Worm (Caenorhabditis elegans): Measurements from ENCODE around the gene F31F4.1.

DNA sequence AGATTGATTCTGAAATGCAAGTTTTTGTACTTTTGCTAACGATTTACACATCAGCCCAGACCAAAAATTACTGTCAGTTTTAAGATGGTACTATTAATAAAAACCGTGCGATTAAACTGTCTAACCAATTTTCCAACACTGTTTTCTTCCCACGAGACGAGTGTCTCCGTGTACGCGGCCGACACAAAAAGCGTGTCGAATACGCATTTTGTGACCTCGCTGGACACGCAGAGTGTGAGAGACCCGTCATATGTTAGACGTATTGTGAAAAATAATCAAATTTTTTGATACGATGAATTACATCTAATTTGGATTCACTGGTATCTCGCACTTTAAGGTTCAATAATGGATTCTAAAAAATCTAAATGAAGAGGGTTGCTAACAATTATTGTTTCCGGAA lies 48.2 kb upstream of the F31F4.1 start:
- no peak for TF ChIP-seq him-1 (tag; optimal IDR thresholded peaks at IDR 0.05)
- no peak for TF ChIP-seq dao-5 (tag; optimal IDR thresholded peaks at IDR 0.05)
